Worm (Caenorhabditis elegans): ENCODE data around the gene fbxb-5.

The fbxb-5 gene

ce11 chrII:1728253-1728652, 6.0 kb upstream of the fbxb-5 start, which contains the start of gene btb-9:
Gene btb-9, plus strand, starts transcription at chrII:1728506.
- no peak for TF ChIP-seq ztf-23 (GFP tag; IDR thresholded peaks at IDR 0.05)
- no peak for TF ChIP-seq klf-2 (GFP tag; conservative IDR thresholded peaks at IDR 0.05)
- TF ChIP-seq flt-1 (GFP tag; IDR thresholded peaks at IDR 0.05): no peak
- no peak for TF ChIP-seq med-1 (GFP tag; optimal IDR thresholded peaks at IDR 0.05; ENCODE audit: insufficient read depth)
- TF ChIP-seq T22C8.4 (GFP tag; IDR thresholded peaks at IDR 0.05): no peak
- no peak for TF ChIP-seq ztf-29 (GFP tag; IDR thresholded peaks at IDR 0.05)
- no peak for TF ChIP-seq tab-1 (GFP tag; IDR thresholded peaks at IDR 0.05)
- no peak for TF ChIP-seq ref-1 (GFP tag; conservative IDR thresholded peaks at IDR 0.05)
- TF ChIP-seq cog-1 (tag; optimal IDR thresholded peaks at IDR 0.05): no peak

- no peak for TF ChIP-seq ztf-29 (GFP tag; IDR thresholded peaks at IDR 0.05)
- 0 out of 2 replicates have a peak, but pooled peaks have one; percentile 21 for TF ChIP-seq flt-1 (GFP tag; IDR thresholded peaks at IDR 0.05)
Observed at ce11 chrII:1725735-1726134, 3.4 kb upstream of the fbxb-5 start, which contains the start of gene F45C12.17. Gene F45C12.17, plus strand, starts transcription at chrII:1726111.

DNA sequence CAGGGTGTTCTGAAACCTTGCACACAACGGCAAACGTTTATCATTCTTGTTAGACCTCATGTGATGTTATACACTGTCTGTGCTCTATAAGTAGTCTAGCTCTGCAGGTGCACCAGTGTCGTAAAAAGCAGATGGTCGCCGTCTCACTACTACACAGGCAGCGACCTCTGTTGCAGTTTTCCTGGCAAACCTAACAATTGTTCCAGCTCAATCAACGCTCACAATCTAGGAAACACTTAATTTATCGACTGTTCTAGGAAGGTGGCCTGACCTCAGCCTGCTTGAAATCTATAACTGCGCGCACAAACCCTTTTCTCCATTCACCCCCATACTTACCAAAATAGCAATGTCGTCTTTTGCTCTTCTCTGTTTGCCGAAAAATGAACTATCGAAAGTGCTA, 2.0 kb upstream of the fbxb-5 start, which contains the start of gene fbxb-11:
Gene fbxb-11, plus strand, starts transcription at position 301 of the 400 bp plus-strand sequence.
- TF ChIP-seq ztf-29 (GFP tag; IDR thresholded peaks at IDR 0.05): no peak

ce11 chrII:1719153-1719552, 3.1 kb downstream of the fbxb-5 start, which contains the start of gene fbxb-48:
Gene fbxb-48, minus strand, starts transcription at chrII:1719253.
- TF ChIP-seq klf-2 (GFP tag; conservative IDR thresholded peaks at IDR 0.05) (no peak), ztf-23 (GFP tag; IDR thresholded peaks at IDR 0.05) (no peak), ztf-29 (GFP tag; IDR thresholded peaks at IDR 0.05) (no peak), med-1 (GFP tag; optimal IDR thresholded peaks at IDR 0.05; ENCODE audit: insufficient read depth) (no peak), ref-1 (GFP tag; conservative IDR thresholded peaks at IDR 0.05) (no peak), cog-1 (tag; optimal IDR thresholded peaks at IDR 0.05) (no peak), T22C8.4 (GFP tag; IDR thresholded peaks at IDR 0.05) (no peak), tab-1 (GFP tag; IDR thresholded peaks at IDR 0.05) (no peak), flt-1 (GFP tag; IDR thresholded peaks at IDR 0.05) (no peak)

DNA sequence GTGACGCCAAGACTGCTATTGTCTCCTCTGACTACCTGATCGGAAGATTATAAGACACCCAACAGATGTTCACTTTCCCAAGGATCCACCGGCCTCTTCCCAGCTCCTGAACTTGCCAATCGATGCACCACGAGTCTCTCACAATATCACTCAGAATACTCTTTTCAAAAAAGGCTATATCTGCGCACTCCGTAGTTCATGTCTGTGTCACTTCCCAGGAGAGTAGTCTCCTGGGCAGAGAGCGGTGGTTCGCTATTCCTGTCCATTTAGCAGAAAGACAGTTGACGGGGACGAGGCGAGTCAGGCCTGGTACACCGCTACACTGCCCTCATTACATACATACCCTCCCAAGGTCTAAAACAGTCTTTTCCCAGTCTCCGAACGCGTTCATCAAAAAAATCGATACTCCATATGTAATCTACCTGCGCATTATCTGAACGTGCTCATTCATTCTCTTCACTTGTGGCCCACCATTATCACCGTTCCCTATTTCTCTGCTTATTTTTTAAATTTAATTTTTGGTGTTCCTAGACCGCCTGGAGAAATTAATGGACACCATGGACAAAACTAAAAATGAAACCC, 7.4 kb downstream of the fbxb-5 start, which contains the start of gene btb-6:
Gene btb-6, plus strand, starts transcription at position 532 of the 582 bp plus-strand sequence.
- TF ChIP-seq tab-1 (GFP tag; IDR thresholded peaks at IDR 0.05) (0 out of 2 replicates have a peak, but pooled peaks have one; percentile 53), ref-1 (GFP tag; conservative IDR thresholded peaks at IDR 0.05) (no peak)

DNA sequence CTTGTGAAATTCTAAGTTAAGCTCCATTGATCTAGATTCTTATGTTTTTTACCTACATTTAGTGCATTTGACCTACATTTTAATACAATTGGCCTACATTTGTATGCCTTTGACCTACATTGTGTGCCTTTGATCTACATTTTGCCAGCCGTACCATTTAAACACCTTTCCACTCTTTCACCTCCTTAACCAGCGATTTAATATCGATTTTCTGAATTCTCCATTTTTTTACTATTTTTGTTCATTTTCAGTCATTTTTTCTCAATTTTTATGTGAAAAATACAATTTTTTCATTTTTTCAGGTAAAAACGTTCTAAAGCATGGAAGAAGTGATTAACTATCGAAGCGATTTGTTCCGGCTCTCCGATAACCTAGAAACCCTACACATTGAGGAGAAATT, 9.4 kb downstream of the fbxb-5 start, which contains the start of gene btb-7:
Gene btb-7, plus strand, starts transcription at position 301 of the 400 bp plus-strand sequence.
- TF ChIP-seq flt-1 (GFP tag; IDR thresholded peaks at IDR 0.05) (no peak), ref-1 (GFP tag; conservative IDR thresholded peaks at IDR 0.05) (no peak), ztf-23 (GFP tag; IDR thresholded peaks at IDR 0.05) (no peak), tab-1 (GFP tag; IDR thresholded peaks at IDR 0.05) (no peak), klf-2 (GFP tag; conservative IDR thresholded peaks at IDR 0.05) (no peak), med-1 (GFP tag; optimal IDR thresholded peaks at IDR 0.05; ENCODE audit: insufficient read depth) (no peak), cog-1 (tag; optimal IDR thresholded peaks at IDR 0.05) (no peak), T22C8.4 (GFP tag; IDR thresholded peaks at IDR 0.05) (no peak), ztf-29 (GFP tag; IDR thresholded peaks at IDR 0.05) (no peak)

ce11 chrII:1709959-1710358, 12.3 kb downstream of the fbxb-5 start, which contains the start of gene fbxa-184:
Gene fbxa-184, plus strand, starts transcription at chrII:1710259.
- TF ChIP-seq cog-1 (tag; optimal IDR thresholded peaks at IDR 0.05) (no peak), med-1 (GFP tag; optimal IDR thresholded peaks at IDR 0.05; ENCODE audit: insufficient read depth) (no peak), ztf-23 (GFP tag; IDR thresholded peaks at IDR 0.05) (no peak), ztf-29 (GFP tag; IDR thresholded peaks at IDR 0.05) (no peak), ref-1 (GFP tag; conservative IDR thresholded peaks at IDR 0.05) (no peak), tab-1 (GFP tag; IDR thresholded peaks at IDR 0.05) (no peak), T22C8.4 (GFP tag; IDR thresholded peaks at IDR 0.05) (no peak), flt-1 (GFP tag; IDR thresholded peaks at IDR 0.05) (no peak), klf-2 (GFP tag; conservative IDR thresholded peaks at IDR 0.05) (no peak)

- TF ChIP-seq tab-1 (GFP tag; IDR thresholded peaks at IDR 0.05) (no peak), cog-1 (tag; optimal IDR thresholded peaks at IDR 0.05) (no peak), flt-1 (GFP tag; IDR thresholded peaks at IDR 0.05) (no peak), ztf-23 (GFP tag; IDR thresholded peaks at IDR 0.05) (no peak), ref-1 (GFP tag; conservative IDR thresholded peaks at IDR 0.05) (no peak), T22C8.4 (GFP tag; IDR thresholded peaks at IDR 0.05) (no peak), med-1 (GFP tag; optimal IDR thresholded peaks at IDR 0.05; ENCODE audit: insufficient read depth) (no peak), ztf-29 (GFP tag; IDR thresholded peaks at IDR 0.05) (no peak), klf-2 (GFP tag; conservative IDR thresholded peaks at IDR 0.05) (no peak)
Observed at ce11 chrII:1706385-1706784, 15.9 kb downstream of the fbxb-5 start, which contains the start of gene sdz-18. Gene sdz-18, minus strand, starts transcription at chrII:1706485.

DNA sequence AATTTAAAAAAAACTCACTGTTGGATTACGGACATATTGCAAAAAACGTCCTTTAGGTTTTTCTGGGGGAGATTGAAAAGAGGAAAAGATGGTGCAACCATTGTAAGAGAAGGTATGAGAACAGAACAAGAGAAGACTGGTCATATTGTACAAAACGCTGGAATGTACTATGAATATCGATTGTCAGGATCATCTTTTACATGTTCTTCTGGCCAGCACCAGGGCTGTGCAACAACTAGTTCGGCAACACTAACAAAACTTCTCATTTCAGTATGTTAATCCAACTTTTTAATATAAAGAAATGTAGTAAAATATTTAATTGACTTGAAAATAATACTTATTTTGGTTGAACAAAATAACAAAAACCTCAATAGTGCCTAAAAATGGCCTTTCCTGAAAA, 18.9 kb downstream of the fbxb-5 start, which contains the start of gene fbxb-47:
Gene fbxb-47, minus strand, starts transcription at position 101 of the 400 bp plus-strand sequence.
- TF ChIP-seq ztf-29 (GFP tag; IDR thresholded peaks at IDR 0.05): no peak
- no peak for TF ChIP-seq cog-1 (tag; optimal IDR thresholded peaks at IDR 0.05)
- TF ChIP-seq med-1 (GFP tag; optimal IDR thresholded peaks at IDR 0.05; ENCODE audit: insufficient read depth): no peak
- TF ChIP-seq tab-1 (GFP tag; IDR thresholded peaks at IDR 0.05): no peak
- TF ChIP-seq ztf-23 (GFP tag; IDR thresholded peaks at IDR 0.05): no peak
- no peak for TF ChIP-seq flt-1 (GFP tag; IDR thresholded peaks at IDR 0.05)
- no peak for TF ChIP-seq T22C8.4 (GFP tag; IDR thresholded peaks at IDR 0.05)
- no peak for TF ChIP-seq ref-1 (GFP tag; conservative IDR thresholded peaks at IDR 0.05)
- no peak for TF ChIP-seq klf-2 (GFP tag; conservative IDR thresholded peaks at IDR 0.05)

DNA sequence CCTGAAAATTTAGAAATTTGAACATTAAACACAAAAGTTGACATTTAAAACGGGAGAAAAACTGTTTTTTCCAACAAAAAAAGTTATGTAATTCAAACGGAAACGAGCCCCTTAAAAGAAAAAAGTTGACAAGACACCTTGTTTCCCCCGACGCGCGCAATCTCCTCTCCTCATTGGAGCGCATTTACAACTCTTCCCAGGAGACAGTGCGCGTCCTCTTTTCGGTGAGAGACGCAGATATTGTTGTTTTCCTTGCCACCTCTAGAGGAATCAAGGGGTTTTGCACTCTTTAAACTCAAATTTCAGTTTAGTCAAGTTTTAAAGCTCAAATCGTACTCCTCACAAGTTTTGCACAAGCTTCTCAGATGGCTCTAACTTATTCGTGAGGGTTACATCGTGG, 26.4 kb downstream of the fbxb-5 start, which contains the start of gene F58E1.13:
Gene F58E1.13, minus strand, starts transcription at position 12 of the 400 bp plus-strand sequence.
- no peak for TF ChIP-seq ztf-29 (GFP tag; IDR thresholded peaks at IDR 0.05)
- no peak for TF ChIP-seq ref-1 (GFP tag; conservative IDR thresholded peaks at IDR 0.05)
- TF ChIP-seq T22C8.4 (GFP tag; IDR thresholded peaks at IDR 0.05): no peak
- TF ChIP-seq tab-1 (GFP tag; IDR thresholded peaks at IDR 0.05): no peak
- TF ChIP-seq klf-2 (GFP tag; conservative IDR thresholded peaks at IDR 0.05): no peak
- TF ChIP-seq flt-1 (GFP tag; IDR thresholded peaks at IDR 0.05): no peak
- TF ChIP-seq ztf-23 (GFP tag; IDR thresholded peaks at IDR 0.05): no peak
- TF ChIP-seq med-1 (GFP tag; optimal IDR thresholded peaks at IDR 0.05; ENCODE audit: insufficient read depth): no peak
- no peak for TF ChIP-seq cog-1 (tag; optimal IDR thresholded peaks at IDR 0.05)
